Fruit fly (Drosophila melanogaster): Measurements from ENCODE around the gene CG32073.
"Not testable (repeated sequence)": the region's sequence is repeated elsewhere in the genome, so short reads cannot be mapped to it uniquely, and the experiment has no call there.

Gene CG32073

DNA sequence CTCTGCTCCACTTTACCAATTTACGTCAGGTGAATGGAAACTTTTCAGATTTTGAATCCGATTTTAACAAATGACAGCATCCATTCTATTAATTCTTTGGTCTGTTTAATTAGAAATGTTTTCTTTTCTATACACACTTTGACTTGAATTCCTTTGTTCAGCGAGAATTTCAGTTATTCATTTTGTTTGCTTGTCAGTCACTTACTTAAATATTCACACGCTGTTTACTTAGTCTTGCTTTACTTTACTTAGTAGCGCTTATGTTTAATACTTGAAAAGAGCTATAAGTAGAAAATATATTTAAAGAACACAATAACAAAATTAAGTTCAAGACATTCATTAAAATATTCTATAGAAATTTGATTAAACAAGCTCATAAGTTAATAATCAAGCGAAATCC lies at the start of gene CG32073:
Gene CG32073 (minus strand): TSS at position 151 of the 400 bp plus-strand sequence.
- no peak for TF ChIP-seq CG17801 (GFP tag; optimal IDR thresholded peaks at IDR 0.05; ENCODE audit: partially characterized antibody)

DNA sequence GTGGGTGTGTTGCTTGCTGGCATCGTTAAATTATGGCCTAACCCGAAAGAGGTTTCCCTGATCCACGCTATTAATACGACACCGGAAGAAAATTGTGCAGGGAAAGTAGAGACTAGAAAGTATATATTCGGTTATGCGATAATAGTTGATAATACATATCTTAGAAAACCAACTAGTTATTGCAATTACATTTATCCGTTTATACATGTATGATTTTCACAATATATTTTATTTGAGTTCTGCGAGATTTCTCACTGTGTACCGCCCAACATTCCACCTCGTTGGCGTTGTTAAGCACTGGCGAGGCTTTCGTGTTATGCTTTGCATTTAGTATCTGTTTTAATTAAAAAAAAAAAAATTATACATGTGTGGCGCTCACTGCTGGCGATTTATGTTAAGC lies 48.0 kb upstream of the CG32073 start:
- no peak for TF ChIP-seq CG17801 (GFP tag; optimal IDR thresholded peaks at IDR 0.05; ENCODE audit: partially characterized antibody)

DNA sequence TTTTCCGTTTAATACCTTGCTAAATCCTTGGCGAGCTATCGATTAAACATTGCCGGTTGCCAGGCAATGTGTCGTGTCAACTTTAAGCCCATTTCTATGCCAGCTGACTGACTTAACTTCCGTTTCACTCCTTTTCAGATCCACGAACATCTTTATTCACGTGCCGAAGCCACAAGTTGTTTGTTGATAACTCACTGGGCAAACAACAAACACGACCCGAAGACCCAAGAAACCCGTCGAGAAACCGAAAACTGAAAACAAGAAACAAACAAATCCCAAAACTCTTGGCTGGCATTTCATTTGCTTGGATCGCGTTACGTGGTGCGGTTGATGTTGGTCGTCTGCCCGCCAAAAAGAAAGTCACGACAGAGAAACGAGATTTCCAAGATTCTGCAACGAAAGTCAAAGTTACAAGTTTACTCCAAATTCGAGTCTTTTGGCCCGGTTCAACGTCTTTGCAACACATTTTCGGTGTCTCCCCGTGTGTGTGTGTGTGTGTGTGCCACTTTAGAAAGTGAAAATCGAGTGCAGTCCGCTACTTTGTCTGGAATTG lies 43.4 kb upstream of the CG32073 start, which contains the start of gene CG6216:
Gene CG6216 (minus strand): TSS at position 51 of the 553 bp plus-strand sequence.
- TF ChIP-seq CG17801 (GFP tag; optimal IDR thresholded peaks at IDR 0.05; ENCODE audit: partially characterized antibody), result no peak

DNA sequence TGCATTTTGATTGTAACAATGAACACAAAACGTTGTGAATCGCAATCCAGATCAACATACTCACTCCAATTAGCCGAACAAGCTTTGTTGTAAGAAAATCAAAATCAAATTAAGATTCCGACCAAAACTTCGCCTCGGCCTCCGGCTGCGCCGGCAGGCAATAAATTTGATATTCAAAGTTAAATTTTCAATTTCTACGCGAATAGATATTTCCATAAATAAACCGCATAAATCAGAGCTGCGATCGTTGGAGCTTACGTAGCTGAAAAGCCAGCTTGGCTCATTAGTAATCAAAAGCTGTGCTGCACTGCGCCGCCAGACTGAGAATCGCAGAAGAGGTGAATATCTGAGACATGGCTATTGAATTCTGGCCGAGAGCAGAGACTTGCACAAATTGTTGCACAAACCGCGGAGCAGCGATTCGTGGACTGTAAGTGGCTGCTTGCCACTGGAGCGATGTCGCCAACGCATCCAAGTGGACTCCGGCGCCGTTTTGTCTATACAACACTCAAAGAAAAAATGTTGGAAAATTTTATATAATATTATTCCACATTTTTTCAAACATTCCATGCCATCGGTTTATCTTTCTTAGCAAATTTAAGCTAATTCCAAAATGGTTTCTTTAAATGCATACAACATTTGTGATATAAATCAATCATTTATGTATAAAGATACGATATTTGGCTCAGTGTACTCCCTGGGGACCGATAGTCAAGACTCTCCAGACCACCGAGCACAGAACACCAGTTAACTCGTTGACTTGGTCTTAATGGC lies 41.3 kb upstream of the CG32073 start:
- no peak for TF ChIP-seq CG17801 (GFP tag; optimal IDR thresholded peaks at IDR 0.05; ENCODE audit: partially characterized antibody)

DNA sequence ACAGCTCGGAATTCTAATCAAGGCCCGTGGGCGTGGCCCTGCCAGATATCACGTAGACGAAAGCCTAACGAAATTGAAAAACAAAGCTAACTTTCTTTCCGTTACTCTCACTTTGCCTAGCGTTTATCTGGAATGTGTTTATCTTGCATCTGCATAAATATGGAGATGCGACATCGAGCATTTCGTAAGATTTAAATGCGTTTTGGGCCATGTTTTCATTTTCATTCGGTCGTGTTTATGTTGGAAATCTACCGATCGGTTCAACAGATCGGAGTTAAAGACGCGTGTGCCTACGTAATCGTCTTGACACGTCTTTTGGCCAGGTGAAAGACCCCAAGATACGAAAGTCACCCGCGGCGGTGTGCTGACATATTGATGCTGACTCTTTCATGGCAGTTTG lies 40.3 kb upstream of the CG32073 start:
- TF ChIP-seq CG17801 (GFP tag; optimal IDR thresholded peaks at IDR 0.05; ENCODE audit: partially characterized antibody), result no peak

- no peak for TF ChIP-seq CG17801 (GFP tag; optimal IDR thresholded peaks at IDR 0.05; ENCODE audit: partially characterized antibody)
Measured at dm6 chr3L:11145065-11145464, 37.7 kb upstream of the CG32073 start.

DNA sequence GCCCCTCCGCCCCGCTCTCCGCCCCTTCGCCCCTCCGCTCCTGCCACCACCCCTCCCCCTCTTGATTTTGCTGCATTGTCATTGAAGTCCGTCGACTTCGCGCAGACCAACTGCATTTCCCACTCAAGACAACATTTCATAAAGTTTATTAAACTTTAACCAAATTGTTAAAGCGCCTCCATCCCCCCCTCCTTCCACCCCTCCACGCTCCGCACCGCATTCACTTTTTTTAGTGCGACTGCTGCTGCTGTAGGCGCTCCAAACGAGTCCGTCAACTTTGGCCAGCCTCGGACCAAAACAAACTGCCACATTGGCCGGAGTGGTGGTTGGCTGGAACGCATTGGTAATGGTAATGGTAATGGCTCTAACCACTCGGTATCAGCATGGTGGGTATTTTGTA lies 31.5 kb upstream of the CG32073 start:
- no peak for TF ChIP-seq CG17801 (GFP tag; optimal IDR thresholded peaks at IDR 0.05; ENCODE audit: partially characterized antibody)

- no peak for TF ChIP-seq CG17801 (GFP tag; optimal IDR thresholded peaks at IDR 0.05; ENCODE audit: partially characterized antibody)
Measured at dm6 chr3L:11136349-11136748, 29.0 kb upstream of the CG32073 start.

DNA sequence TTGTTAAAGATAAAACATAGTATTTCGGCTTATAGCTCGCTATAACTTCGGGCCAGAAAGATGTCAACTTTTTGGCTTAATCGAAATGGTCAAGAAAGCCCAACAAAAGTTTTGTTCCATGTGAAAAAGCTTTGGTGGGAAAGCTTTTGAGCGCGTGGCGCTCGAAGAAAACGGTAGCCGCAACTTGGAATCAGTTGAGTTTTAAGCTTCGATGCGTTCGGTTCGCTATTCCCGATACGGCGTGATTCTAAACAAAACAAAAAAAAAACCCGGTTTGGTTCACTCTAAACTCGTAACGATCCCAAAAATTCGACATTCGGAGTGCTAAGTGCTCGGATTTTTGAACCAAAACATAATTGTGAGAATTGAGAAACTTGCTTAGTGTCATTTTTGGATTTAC lies 28.5 kb upstream of the CG32073 start, which contains the start of gene IRSp53:
Gene IRSp53 (plus strand): TSS at position 204 of the 400 bp plus-strand sequence.
- TF ChIP-seq CG17801 (GFP tag; optimal IDR thresholded peaks at IDR 0.05; ENCODE audit: partially characterized antibody), result no peak

dm6 chr3L:11134886-11135285 lies 27.5 kb upstream of the CG32073 start, which contains the start of gene CG14143:
TSS of gene CG14143 (plus strand) at chr3L:11134987.
- TF ChIP-seq CG17801 (GFP tag; optimal IDR thresholded peaks at IDR 0.05; ENCODE audit: partially characterized antibody), result not testable (repeated sequence)

DNA sequence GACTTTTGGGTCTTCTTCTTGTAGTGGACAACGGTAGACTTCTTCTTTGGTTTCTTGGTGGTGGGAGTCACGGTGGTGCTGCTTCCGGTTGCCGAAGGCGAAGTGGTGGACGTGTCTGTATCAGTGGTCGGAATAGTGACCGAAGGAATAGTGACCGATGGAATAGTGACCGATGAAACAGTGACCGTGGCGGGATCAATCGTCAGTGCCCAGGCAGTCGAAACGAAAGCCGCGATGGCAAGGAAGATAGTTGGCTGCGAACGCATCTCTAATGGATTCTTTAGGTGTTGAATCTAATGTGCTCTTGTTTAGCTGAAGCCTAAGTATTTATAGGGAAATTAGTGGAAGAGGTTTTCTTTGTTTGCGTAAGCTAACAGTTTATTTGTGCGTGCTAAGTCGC lies 24.7 kb upstream of the CG32073 start, which contains the start of gene CG32074:
Gene CG32074 (minus strand): TSS at position 268 of the 400 bp plus-strand sequence.
- not testable (repeated sequence) for TF ChIP-seq CG17801 (GFP tag; optimal IDR thresholded peaks at IDR 0.05; ENCODE audit: partially characterized antibody)

dm6 chr3L:11130535-11130934 lies 23.2 kb upstream of the CG32073 start, which contains the start of gene nol:
TSS of gene nol (plus strand) at chr3L:11130835.
- TF ChIP-seq CG17801 (GFP tag; optimal IDR thresholded peaks at IDR 0.05; ENCODE audit: partially characterized antibody), result no peak

- peak; percentile 72 for TF ChIP-seq CG17801 (GFP tag; optimal IDR thresholded peaks at IDR 0.05; ENCODE audit: partially characterized antibody)
Measured at dm6 chr3L:11125636-11126532, 18.5 kb upstream of the CG32073 start.

dm6 chr3L:11124841-11125240 lies 17.5 kb upstream of the CG32073 start:
- no peak for TF ChIP-seq CG17801 (GFP tag; optimal IDR thresholded peaks at IDR 0.05; ENCODE audit: partially characterized antibody)

- no peak for TF ChIP-seq CG17801 (GFP tag; optimal IDR thresholded peaks at IDR 0.05; ENCODE audit: partially characterized antibody)
Measured at dm6 chr3L:11124439-11124838, 17.1 kb upstream of the CG32073 start.

Data from ovary, adult (tissue).